Fruit fly (Drosophila melanogaster): ENCODE measurements around the gene Gr93b.

Gene Gr93b

DNA sequence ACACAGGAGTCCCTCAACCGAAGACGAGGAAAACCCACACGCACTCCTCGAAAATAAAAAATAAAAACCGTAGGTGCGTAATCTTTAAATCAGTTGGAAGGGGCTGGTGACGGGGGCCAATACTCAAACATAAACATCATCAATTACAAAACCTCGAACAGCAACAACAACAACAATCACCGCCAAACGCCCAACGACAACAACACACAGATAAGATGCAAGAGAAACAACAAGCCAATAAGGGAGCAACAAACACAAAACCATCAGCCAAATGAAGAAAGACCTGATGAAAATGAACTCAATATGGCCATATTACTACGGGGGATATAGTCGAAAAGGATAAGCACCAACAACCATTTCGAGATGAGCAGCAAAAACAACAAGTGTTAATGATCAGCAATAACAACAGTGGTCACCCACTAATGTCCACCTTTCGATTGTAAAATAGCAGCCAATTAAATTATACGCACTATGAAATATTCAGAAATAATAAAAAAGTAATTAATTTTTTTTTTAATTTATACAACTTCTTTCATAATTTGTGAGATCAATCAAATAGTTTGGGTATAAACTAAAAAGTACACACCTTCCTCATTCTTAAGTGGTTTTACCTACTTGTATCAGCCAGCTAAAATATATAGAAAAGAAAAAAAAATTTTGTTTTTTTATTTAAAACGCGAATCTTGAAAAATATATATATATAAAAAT is 19.7 kb downstream of the Gr93b start (continued):
- TF ChIP-seq CG17829 (tag; optimal IDR thresholded peaks at IDR 0.05) (peak; percentile 39), CG1602 (GFP tag; optimal IDR thresholded peaks at IDR 0.05) (peak; percentile 13), pfk (GFP tag; optimal IDR thresholded peaks at IDR 0.05) (no peak), fd96Cb (tag; optimal IDR thresholded peaks at IDR 0.05) (peak; percentile 58), CG12104 (GFP tag; optimal IDR thresholded peaks at IDR 0.05) (peak; percentile 6), Hmr (GFP tag; optimal IDR thresholded peaks at IDR 0.05) (peak; percentile 2), ewg (GFP tag; optimal IDR thresholded peaks at IDR 0.05) (no peak), CG11695 (GFP tag; IDR thresholded peaks at IDR 0.05) (peak; percentile 50; the same call in 1 of the 3 replicates), phol (tag; optimal IDR thresholded peaks at IDR 0.05) (peak; percentile 71), Asciz (GFP tag; optimal IDR thresholded peaks at IDR 0.05) (peak; percentile 54), CG13775 (GFP tag; optimal IDR thresholded peaks at IDR 0.05) (peak; percentile 7), Ada2b (GFP tag; IDR thresholded peaks at IDR 0.05) (peak; percentile 21; the same call in 1 of the 2 replicates), Xrp1 (GFP tag; IDR thresholded peaks at IDR 0.05) (peak; percentile 81), Nf-YB (GFP tag; optimal IDR thresholded peaks at IDR 0.05) (peak; percentile 19), CG2678 (tag; optimal IDR thresholded peaks at IDR 0.05) (peak; percentile 61), tx (GFP tag; optimal IDR thresholded peaks at IDR 0.05) (no peak), CG10267 (tag; optimal IDR thresholded peaks at IDR 0.05) (peak; percentile 65), Pdp1 (GFP tag; optimal IDR thresholded peaks at IDR 0.05) (peak in 1 of 2 experiments; percentile 4), trem (tag; optimal IDR thresholded peaks at IDR 0.05) (peak; percentile 1), HLH3B (GFP tag; IDR thresholded peaks at IDR 0.05) (0 out of 2 replicates have a peak, but pooled peaks have one; percentile 12), CG2199 (GFP tag; IDR thresholded peaks at IDR 0.05) (peak; percentile 41; the same call in 1 of the 3 replicates), CG18619 (GFP tag; optimal IDR thresholded peaks at IDR 0.05) (peak; percentile 6), bcd (GFP tag; optimal IDR thresholded peaks at IDR 0.05) (peak; percentile 33), CG2116 (GFP tag; optimal IDR thresholded peaks at IDR 0.05) (peak; percentile 4), gsb (GFP tag; IDR thresholded peaks at IDR 0.05) (no peak), B-H1 (GFP tag; IDR thresholded peaks at IDR 0.05) (0 out of 3 replicates have a peak, but pooled peaks have one; percentile 13), zen (tag; optimal IDR thresholded peaks at IDR 0.05) (peak; percentile 30), hkb (optimal IDR thresholded peaks at IDR 0.05) (no peak), hkb (GFP tag; IDR thresholded peaks at IDR 0.05) (peak; percentile 30), sr (GFP tag; IDR thresholded peaks at IDR 0.05) (peak; percentile 45; the same call in 1 of the 3 replicates), BtbVII (GFP tag; optimal IDR thresholded peaks at IDR 0.05) (no peak), CoRest (tag; optimal IDR thresholded peaks at IDR 0.05) (peak; percentile 21), CG14014 (GFP tag; IDR thresholded peaks at IDR 0.05) (no peak), exex (tag; optimal IDR thresholded peaks at IDR 0.05) (peak; percentile 18), CG4360 (GFP tag; IDR thresholded peaks at IDR 0.05) (peak; percentile 95), E2f1 (GFP tag; IDR thresholded peaks at IDR 0.05) (0 out of 2 replicates have a peak, but pooled peaks have one; percentile 10), CG6689 (GFP tag; IDR thresholded peaks at IDR 0.05) (peak; percentile 39; the same call in 1 of the 2 replicates), prd (optimal IDR thresholded peaks at IDR 0.05) (no peak), prd (GFP tag; IDR thresholded peaks at IDR 0.05) (peak; percentile 41; the same call in 1 of the 3 replicates), HLHmδ (GFP tag; optimal IDR thresholded peaks at IDR 0.05) (no peak), Blimp-1 (GFP tag; optimal IDR thresholded peaks at IDR 0.05) (peak; percentile 40), tna (GFP tag; IDR thresholded peaks at IDR 0.05; ENCODE audit: partially characterized antibody) (peak; percentile 17; the same call in 1 of the 2 replicates), CG4424 (GFP tag; optimal IDR thresholded peaks at IDR 0.05) (peak; percentile 68), Meics (GFP tag; optimal IDR thresholded peaks at IDR 0.05) (peak; percentile 17), CG17385 (GFP tag; optimal IDR thresholded peaks at IDR 0.05) (peak; percentile 6), CG1233 (GFP tag; optimal IDR thresholded peaks at IDR 0.05) (peak; percentile 41), CG14710 (tag; optimal IDR thresholded peaks at IDR 0.05) (peak; percentile 76), bsh (GFP tag; optimal IDR thresholded peaks at IDR 0.05) (peak in 1 of 2 experiments; percentile 8)
